Worm (Caenorhabditis elegans) whole organism, L2 larva: Measurements from ENCODE around the gene C47E12.12.

ENCODE experiments used
- C34F6.9 ChIP-seq: fragments of 150-350 bp; optimal IDR thresholded peaks from 2 replicates; lab custom pipeline; 2014; ENCODE audit warnings: missing biosample characterization, missing genetic modification characterization
- F13H6.1 ChIP-seq: sonication (generic microtip); optimal IDR thresholded peaks from 2 replicates; lab custom pipeline; 2016; ENCODE audit warnings: missing genetic modification characterization, missing compliant biosample characterization
- R02D3.7 ChIP-seq: fragments of 150-350 bp; optimal IDR thresholded peaks from 2 replicates; lab custom pipeline; 2014; ENCODE audit warnings: missing biosample characterization, missing genetic modification characterization
- Y55F3AM.14 ChIP-seq: fragments of 200-800 bp; sonication (Bioruptor generic); optimal IDR thresholded peaks from 2 replicates; lab custom pipeline; 2018; ENCODE audit warnings: mild to moderate bottlenecking, missing genetic modification characterization, missing compliant biosample characterization
- ZK546.5 ChIP-seq: sonication (generic microtip); optimal IDR thresholded peaks from 2 replicates; lab custom pipeline; 2017; ENCODE audit warnings: missing biosample characterization, missing genetic modification characterization
- ama-1 ChIP-seq: fragments of 150-350 bp; optimal IDR thresholded peaks from 2 replicates; lab custom pipeline; 2018; ENCODE audit warnings: inconsistent platforms
- blmp-1 ChIP-seq: sonication (generic microtip); optimal IDR thresholded peaks from 2 replicates; lab custom pipeline; 2017; ENCODE audit warnings: missing genetic modification characterization, mild to moderate bottlenecking, missing compliant biosample characterization, antibody characterized with exemption, moderate library complexity; ENCODE audit not compliant: insufficient read depth
- ceh-82 ChIP-seq: fragments of 150-350 bp; optimal IDR thresholded peaks from 2 replicates; lab custom pipeline; 2014; ENCODE audit warnings: missing biosample characterization, missing genetic modification characterization
- crh-2 ChIP-seq: sonication (generic microtip); optimal IDR thresholded peaks from 2 replicates; lab custom pipeline; 2017; ENCODE audit warnings: missing biosample characterization, missing genetic modification characterization
- elt-1 ChIP-seq: fragments of 150-350 bp; optimal IDR thresholded peaks from 2 replicates; lab custom pipeline; 2014; ENCODE audit warnings: missing biosample characterization, missing genetic modification characterization
- fos-1 ChIP-seq: fragments of 150-350 bp; optimal IDR thresholded peaks from 2 replicates; lab custom pipeline; 2014; ENCODE audit warnings: missing biosample characterization, missing genetic modification characterization
- gmeb-1 ChIP-seq: fragments of 150-350 bp; optimal IDR thresholded peaks from 2 replicates; lab custom pipeline; 2014; ENCODE audit warnings: missing biosample characterization, missing genetic modification characterization
- lin-11 ChIP-seq: fragments of 150-350 bp; sonication (generic microtip); optimal IDR thresholded peaks from 2 replicates; lab custom pipeline; 2014; ENCODE audit warnings: missing biosample characterization, missing genetic modification characterization, inconsistent platforms, mixed read lengths
- lin-13 ChIP-seq: fragments of 150-350 bp; optimal IDR thresholded peaks from 2 replicates; lab custom pipeline; 2014; ENCODE audit warnings: missing biosample characterization, missing genetic modification reagents, missing genetic modification characterization
- lsy-2 ChIP-seq, 2 experiments: fragments of 150-350 bp in 1 of 2; sonication (generic microtip) in 1 of 2; optimal IDR thresholded peaks; 2 replicates each; lab custom pipeline; 2014 to 2017; ENCODE audit warnings: missing biosample characterization in 2 of 2, missing genetic modification characterization in 2 of 2
- mab-5 ChIP-seq: fragments of 150-350 bp; optimal IDR thresholded peaks from 2 replicates; lab custom pipeline; 2014; ENCODE audit warnings: missing biosample characterization, missing genetic modification characterization
- mdl-1 ChIP-seq, 2 experiments: fragments of 150-350 bp in 1 of 2; sonication (generic microtip) in 1 of 2; optimal IDR thresholded peaks; 2 replicates each; lab custom pipeline; 2017; ENCODE audit warnings: missing biosample characterization in 2 of 2, missing genetic modification characterization in 2 of 2
- nhr-10 ChIP-seq: sonication (generic microtip); optimal IDR thresholded peaks from 2 replicates; lab custom pipeline; 2017; ENCODE audit warnings: missing biosample characterization, missing genetic modification characterization
- nhr-11 ChIP-seq: fragments of 150-350 bp; optimal IDR thresholded peaks from 2 replicates; lab custom pipeline; 2014; ENCODE audit warnings: missing biosample characterization, missing genetic modification characterization
- nhr-21 ChIP-seq: fragments of 150-350 bp; optimal IDR thresholded peaks from 2 replicates; lab custom pipeline; 2014; ENCODE audit warnings: missing biosample characterization, missing genetic modification characterization
- nhr-23 ChIP-seq: fragments of 150-350 bp; optimal IDR thresholded peaks from 2 replicates; lab custom pipeline; 2014; ENCODE audit warnings: missing biosample characterization, missing genetic modification reagents, missing genetic modification characterization
- nhr-25 ChIP-seq: fragments of 150-350 bp; sonication (generic microtip); optimal IDR thresholded peaks from 3 replicates; lab custom pipeline; 2014; ENCODE audit warnings: missing biosample characterization, missing genetic modification characterization
- nhr-6 ChIP-seq: fragments of 150-350 bp; optimal IDR thresholded peaks from 2 replicates; lab custom pipeline; 2014; ENCODE audit warnings: missing biosample characterization, missing genetic modification characterization
- skn-1 ChIP-seq: sonication (generic microtip); optimal IDR thresholded peaks from 2 replicates; lab custom pipeline; 2017; ENCODE audit warnings: missing biosample characterization, missing genetic modification characterization
- sma-3 ChIP-seq: sonication (generic microtip); optimal IDR thresholded peaks from 2 replicates; lab custom pipeline; 2016; ENCODE audit warnings: missing genetic modification reagents, missing genetic modification characterization, missing compliant biosample characterization
- sma-9 ChIP-seq, 2 experiments: fragments of 150-350 bp in 1 of 2; sonication (generic microtip) in 1 of 2; optimal IDR thresholded peaks; 2 replicates each; lab custom pipeline; 2014 to 2016; ENCODE audit warnings: missing genetic modification characterization in 2 of 2, mild to moderate bottlenecking in 1 of 2, missing biosample characterization in 1 of 2, missing compliant biosample characterization in 1 of 2, missing genetic modification reagents in 1 of 2, moderate library complexity in 1 of 2
- unc-39 ChIP-seq: fragments of 150-350 bp; optimal IDR thresholded peaks from 2 replicates; lab custom pipeline; 2014; ENCODE audit warnings: missing biosample characterization, missing genetic modification characterization
- unc-55 ChIP-seq: fragments of 150-350 bp; sonication (generic microtip); optimal IDR thresholded peaks from 3 replicates; lab custom pipeline; 2014; ENCODE audit warnings: missing biosample characterization, missing genetic modification reagents, missing genetic modification characterization
- ztf-1 ChIP-seq: fragments of 200-800 bp; sonication (Bioruptor generic); conservative IDR thresholded peaks from 2 replicates; pipeline ENCODE4 v1.3.6; 2022; ENCODE audit warnings: missing genetic modification characterization, missing compliant biosample characterization
- ztf-11 ChIP-seq: sonication (generic microtip); optimal IDR thresholded peaks from 2 replicates; lab custom pipeline; 2017; ENCODE audit warnings: missing biosample characterization, missing genetic modification characterization
- ztf-4 ChIP-seq: fragments of 150-350 bp; optimal IDR thresholded peaks from 2 replicates; lab custom pipeline; 2014; ENCODE audit warnings: missing biosample characterization, missing genetic modification characterization

C47E12.12 gene

DNA sequence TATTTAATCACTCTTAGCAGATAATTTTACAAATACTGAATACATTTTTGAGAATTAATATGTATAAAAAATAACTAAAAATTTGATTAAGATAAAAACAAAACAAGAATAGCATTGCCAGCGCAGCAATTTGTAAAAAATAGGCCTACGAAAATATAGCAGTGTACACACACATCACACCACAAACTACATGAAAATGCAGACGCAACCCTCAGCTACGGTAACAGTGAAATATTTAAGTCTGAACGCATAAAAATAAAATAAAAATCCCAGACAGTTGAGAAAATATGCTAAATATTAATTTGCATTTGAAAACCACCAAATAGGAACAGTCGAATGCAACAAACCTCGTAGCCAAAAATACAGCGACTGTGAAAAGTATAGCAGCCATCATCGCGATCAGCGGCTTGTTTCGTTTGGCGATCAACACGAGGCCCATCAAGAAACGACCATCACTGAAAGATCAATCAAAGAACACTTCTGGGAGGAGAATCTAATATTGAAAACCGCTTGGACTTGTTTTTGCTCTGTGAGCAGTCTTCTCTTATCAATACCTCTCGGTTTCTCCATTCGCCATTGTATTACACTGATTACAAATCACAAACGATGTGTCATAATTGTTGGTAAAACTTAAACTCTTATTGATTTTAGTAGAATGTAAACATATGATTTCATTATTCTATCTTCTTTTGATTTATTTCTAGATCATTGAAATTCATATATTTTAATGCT is 26.1 kb upstream of the C47E12.12 start, which contains the start of gene pyp-1:
Gene pyp-1, minus strand, starts transcription at position 439 of the 732 bp plus-strand sequence.
- TF ChIP-seq C34F6.9 (tag; lab: Kevin White, UChicago): no peak
- no peak for TF ChIP-seq F13H6.1 (tag; lab: Kevin White, UChicago)
- no peak for TF ChIP-seq sma-3 (GFP tag; lab: Kevin White, UChicago)
- TF ChIP-seq nhr-23 (tag; lab: Kevin White, UChicago): no peak
- no peak for TF ChIP-seq mdl-1 (tag; optimal IDR thresholded peaks at IDR 0.05; lab: Kevin White, UChicago)
- no peak for TF ChIP-seq ztf-11 (tag; lab: Kevin White, UChicago)
- peak; percentile 34 for TF ChIP-seq unc-55 (GFP tag; lab: Kevin White, UChicago)
- TF ChIP-seq ama-1 (lab: Kevin White, UChicago): peak; percentile 33
- no peak for TF ChIP-seq nhr-10
- no peak for TF ChIP-seq ceh-82 (tag; lab: Kevin White, UChicago)
- no peak for TF ChIP-seq ZK546.5 (tag; lab: Kevin White, UChicago)
- no peak for TF ChIP-seq ztf-1 (GFP tag; lab: Robert Waterston, UW)
- TF ChIP-seq fos-1 (tag; lab: Kevin White, UChicago): peak; percentile 56
- TF ChIP-seq sma-9 (GFP tag; optimal IDR thresholded peaks at IDR 0.05; lab: Kevin White, UChicago): peak; percentile 22
- TF ChIP-seq sma-9 (tag; optimal IDR thresholded peaks at IDR 0.05; lab: Kevin White, UChicago): no peak
- no peak for TF ChIP-seq blmp-1 (tag; lab: Kevin White, UChicago)
- TF ChIP-seq unc-39 (tag; lab: Kevin White, UChicago): no peak
- peak in 1 of 2 experiments; percentile 69 for TF ChIP-seq lsy-2 (tag; optimal IDR thresholded peaks at IDR 0.05; lab: Kevin White, UChicago)
- no peak for TF ChIP-seq elt-1 (tag; lab: Kevin White, UChicago)
- TF ChIP-seq Y55F3AM.14 (GFP tag; lab: Kevin White, UChicago): no peak

DNA sequence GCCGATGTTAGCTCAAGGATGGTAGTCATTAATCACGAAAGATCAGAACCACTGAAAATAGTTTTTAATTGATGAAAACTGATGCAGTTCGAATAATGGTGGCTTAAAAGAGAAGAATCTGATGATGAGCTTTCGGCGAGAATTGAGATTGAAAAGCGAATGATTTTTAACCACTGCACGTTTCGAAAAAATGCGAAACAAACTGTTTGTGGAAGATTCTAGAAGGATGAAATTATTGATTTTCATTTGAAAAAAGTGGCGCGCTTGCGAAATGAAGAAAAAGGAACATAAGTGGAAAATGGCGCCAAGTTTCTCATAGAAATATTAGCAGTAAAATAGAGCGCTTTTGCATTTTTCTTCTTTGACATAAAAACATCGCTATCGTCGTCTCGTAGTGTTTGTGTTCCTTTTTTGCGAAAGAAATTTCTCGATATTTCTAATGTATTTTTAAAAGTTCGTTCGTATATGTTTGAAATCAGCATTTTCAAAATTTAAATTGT is 22.4 kb upstream of the C47E12.12 start, which contains the start of gene uba-1:
Gene uba-1, minus strand, starts transcription at position 51 of the 500 bp plus-strand sequence.
- no peak for TF ChIP-seq nhr-6 (tag; lab: Kevin White, UChicago)
- peak; percentile 55 for TF ChIP-seq C34F6.9 (tag; lab: Kevin White, UChicago)
- TF ChIP-seq unc-39 (tag; lab: Kevin White, UChicago): no peak
- TF ChIP-seq lin-11 (tag; lab: Kevin White, UChicago): no peak
- peak; percentile 41 for TF ChIP-seq sma-3 (GFP tag; lab: Kevin White, UChicago)
- TF ChIP-seq skn-1: no peak
- no peak for TF ChIP-seq ztf-4 (tag; lab: Kevin White, UChicago)
- no peak for TF ChIP-seq nhr-11 (tag; lab: Kevin White, UChicago)
- TF ChIP-seq Y55F3AM.14 (GFP tag; lab: Kevin White, UChicago): peak; percentile 60
- TF ChIP-seq F13H6.1 (tag; lab: Kevin White, UChicago): peak; percentile 13
- peak; percentile 67 for TF ChIP-seq nhr-25 (tag; lab: Kevin White, UChicago)
- peak in 1 of 2 experiments; percentile 50 for TF ChIP-seq lsy-2 (tag; optimal IDR thresholded peaks at IDR 0.05; lab: Kevin White, UChicago)
- no peak for TF ChIP-seq lin-13 (GFP tag; lab: Kevin White, UChicago)
- peak; percentile 55 for TF ChIP-seq ama-1 (lab: Kevin White, UChicago)
- peak; percentile 55 for TF ChIP-seq unc-55 (GFP tag; lab: Kevin White, UChicago)
- peak; percentile 12 for TF ChIP-seq mab-5
- TF ChIP-seq ztf-1 (GFP tag; lab: Robert Waterston, UW): no peak
- peak; percentile 28 for TF ChIP-seq nhr-21
- TF ChIP-seq R02D3.7 (tag; lab: Kevin White, UChicago): no peak
- peak; percentile 5 for TF ChIP-seq gmeb-1 (tag; lab: Kevin White, UChicago)
- no peak for TF ChIP-seq ztf-11 (tag; lab: Kevin White, UChicago)
- TF ChIP-seq crh-2 (tag; lab: Kevin White, UChicago): peak; percentile 86

DNA sequence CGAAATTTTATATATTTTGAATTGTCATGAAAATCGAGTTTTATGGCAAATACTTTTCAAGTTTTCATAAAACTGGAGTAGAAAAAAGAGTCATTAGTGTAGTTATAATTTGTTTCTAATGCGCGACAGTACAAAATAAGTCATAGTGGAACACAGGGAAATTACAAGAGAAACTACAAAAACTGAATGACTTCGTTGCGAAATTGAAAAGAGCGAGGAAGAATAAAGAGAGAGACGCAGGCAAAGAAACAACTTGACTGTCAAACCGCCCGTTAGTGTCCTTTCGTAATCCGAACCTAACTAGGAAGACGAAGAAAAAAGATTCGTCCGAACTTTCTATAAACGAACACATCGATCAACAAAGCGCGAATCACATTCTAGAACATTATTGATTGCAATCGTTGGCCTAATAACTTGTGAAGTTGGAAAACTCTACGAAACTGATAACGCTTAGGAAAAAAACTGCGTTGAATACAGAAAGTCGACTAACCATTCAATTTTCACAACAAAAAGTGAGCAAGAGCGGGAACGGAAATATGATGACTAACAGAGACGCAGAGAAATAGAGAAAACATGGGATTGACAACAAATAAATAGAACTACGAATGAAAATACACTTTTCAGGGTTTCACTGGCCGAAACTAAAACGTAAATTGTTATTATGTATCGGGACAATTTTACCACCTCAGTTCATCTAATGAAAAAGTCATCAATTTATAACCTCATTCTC is 21.0 kb upstream of the C47E12.12 start:
- TF ChIP-seq skn-1: peak; percentile 70
- TF ChIP-seq C34F6.9 (tag; lab: Kevin White, UChicago): no peak
- TF ChIP-seq crh-2 (tag; lab: Kevin White, UChicago): peak; percentile 20
